Fruit fly (Drosophila melanogaster): Measurements from ENCODE around the gene CG5664.

- TF ChIP-seq Dll (optimal IDR thresholded peaks at IDR 0.05) (no peak), pan (optimal IDR thresholded peaks at IDR 0.05) (no peak), psq (optimal IDR thresholded peaks at IDR 0.05) (no peak)
Measured at dm6 chr3L:21465261-21466112, 24.3 kb upstream of the CG5664 start.
